Fruit fly (Drosophila melanogaster) whole organism, adult: ENCODE results near the gene Grip84.

Source experiments
- CG12768 ChIP-seq: fragments of 200-800 bp; sonication (Bioruptor generic); optimal IDR thresholded peaks from 2 replicates; lab custom pipeline; 2017; ENCODE audit warnings: missing biosample characterization, missing genetic modification characterization, mild to moderate bottlenecking, moderate library complexity, missing genetic modification reagents
- CG1620 ChIP-seq: fragments of 200-800 bp; sonication (Bioruptor generic); optimal IDR thresholded peaks from 2 replicates; lab custom pipeline; 2016; ENCODE audit warnings: missing biosample characterization, missing genetic modification characterization
- CG5204 ChIP-seq: fragments of 200-800 bp; sonication (Bioruptor generic); optimal IDR thresholded peaks from 2 replicates; lab custom pipeline; 2016; ENCODE audit warnings: missing biosample characterization, missing genetic modification characterization
- CG7045 ChIP-seq: fragments of 200-800 bp; sonication (Bioruptor generic); optimal IDR thresholded peaks from 2 replicates; lab custom pipeline; 2017; ENCODE audit warnings: missing biosample characterization, mild to moderate bottlenecking, missing genetic modification characterization
- Clk ChIP-seq: fragments of 200-800 bp; sonication (Bioruptor generic); optimal IDR thresholded peaks from 2 replicates; lab custom pipeline; 2017; ENCODE audit warnings: missing biosample characterization, missing genetic modification characterization
- Hr96 ChIP-seq: fragments of 200-800 bp; sonication (Bioruptor generic); optimal IDR thresholded peaks from 2 replicates; lab custom pipeline; 2016; ENCODE audit warnings: missing biosample characterization, missing genetic modification characterization
- Mnt ChIP-seq: fragments of 200-800 bp; sonication (Bioruptor generic); optimal IDR thresholded peaks from 2 replicates; lab custom pipeline; 2016; ENCODE audit warnings: missing biosample characterization, mild to moderate bottlenecking, missing genetic modification characterization
- kay ChIP-seq: fragments of 200-800 bp; sonication (Bioruptor generic); peaks from one replicate; lab custom pipeline; 2016; ENCODE audit warnings: missing biosample characterization, missing genetic modification characterization, borderline replicate concordance
- ovo ChIP-seq: fragments of 200-800 bp; sonication (Bioruptor generic); optimal IDR thresholded peaks from 2 replicates; lab custom pipeline; 2016; ENCODE audit warnings: missing biosample characterization, missing genetic modification characterization
- pad ChIP-seq: fragments of 200-800 bp; sonication (Bioruptor generic); optimal IDR thresholded peaks from 3 replicates; lab custom pipeline; 2017; ENCODE audit warnings: missing biosample characterization, missing genetic modification characterization, mild to moderate bottlenecking, moderate library complexity, missing genetic modification reagents
- tj ChIP-seq: fragments of 200-800 bp; sonication (Bioruptor generic); optimal IDR thresholded peaks from 3 replicates; lab custom pipeline; 2017; ENCODE audit warnings: missing biosample characterization, mild to moderate bottlenecking, missing genetic modification characterization, moderate library complexity

- TF ChIP-seq kay (GFP tag; lab: Kevin White, UChicago) (no peak), ovo (GFP tag; lab: Kevin White, UChicago) (no peak), CG12768 (GFP tag; lab: Kevin White, UChicago) (no peak), Hr96 (no peak), CG1620 (GFP tag; lab: Kevin White, UChicago) (no peak), tj (GFP tag; lab: Kevin White, UChicago) (no peak), pad (GFP tag; lab: Kevin White, UChicago) (peak; percentile 77), CG7045 (GFP tag; lab: Kevin White, UChicago) (no peak), CG5204 (GFP tag; lab: Kevin White, UChicago) (no peak), Clk (GFP tag; lab: Kevin White, UChicago) (no peak), Mnt (GFP tag; lab: Kevin White, UChicago) (no peak)
These were observed 55.4 kb downstream of the Grip84 start for dm6 chrX:19510204-19510603.
